Fruit fly (Drosophila melanogaster) whole organism, embryonic: Measurements from ENCODE around the gene CG31538.
A peak's percentile ranks its signal among the peaks of the same experiment; 100 is the strongest.

ENCODE experiments used
- Ada2b ChIP-seq: fragments of 200-800 bp; sonication (Bioruptor generic); IDR thresholded peaks from 2 replicates; pipeline ENCODE4 v1.3.6; 2022; ENCODE audit warnings: missing biosample characterization, missing genetic modification characterization
- Atf3 ChIP-seq: fragments of 200-800 bp; sonication (Bioruptor generic); optimal IDR thresholded peaks from 3 replicates; lab custom pipeline; 2016; ENCODE audit warnings: missing biosample characterization, missing genetic modification characterization
- BtbVII ChIP-seq: fragments of 200-800 bp; sonication (Bioruptor generic); optimal IDR thresholded peaks from 3 replicates; lab custom pipeline; 2017; ENCODE audit warnings: missing biosample characterization, mild to moderate bottlenecking, missing genetic modification characterization
- C15 ChIP-seq: fragments of 200-800 bp; sonication (Bioruptor generic); IDR thresholded peaks from 3 replicates; pipeline ENCODE4 v1.3.6; 2022; ENCODE audit warnings: missing biosample characterization, missing genetic modification characterization
- CG11695 ChIP-seq: fragments of 200-800 bp; sonication (Bioruptor generic); IDR thresholded peaks from 3 replicates; pipeline ENCODE4 v1.3.6; 2022; ENCODE audit warnings: missing biosample characterization, missing genetic modification characterization
- CG11723 ChIP-seq: fragments of 200-800 bp; sonication (Bioruptor generic); optimal IDR thresholded peaks from 2 replicates; lab custom pipeline; 2017; ENCODE audit warnings: missing biosample characterization, mild to moderate bottlenecking, missing genetic modification characterization
- CG12236 ChIP-seq: fragments of 200-800 bp; sonication (Bioruptor generic); optimal IDR thresholded peaks from 2 replicates; lab custom pipeline; 2016; ENCODE audit warnings: missing biosample characterization, missing genetic modification characterization
- CG13624 ChIP-seq: fragments of 200-800 bp; sonication (Bioruptor generic); optimal IDR thresholded peaks from 2 replicates; lab custom pipeline; 2016; ENCODE audit warnings: missing biosample characterization, missing genetic modification characterization
- CG14965 ChIP-seq: fragments of 200-800 bp; sonication (Bioruptor generic); optimal IDR thresholded peaks from 2 replicates; lab custom pipeline; 2016; ENCODE audit warnings: missing biosample characterization, missing genetic modification characterization, borderline replicate concordance
- CG1647 ChIP-seq: fragments of 200-800 bp; sonication (Bioruptor generic); optimal IDR thresholded peaks from 3 replicates; lab custom pipeline; 2016; ENCODE audit warnings: missing biosample characterization, missing genetic modification characterization
- CG17361 ChIP-seq: fragments of 200-800 bp; sonication (Bioruptor generic); IDR thresholded peaks from 3 replicates; pipeline ENCODE4 v1.3.6; 2022; ENCODE audit warnings: missing biosample characterization, missing genetic modification characterization
- CG18011 ChIP-seq: fragments of 200-800 bp; sonication (Bioruptor generic); optimal IDR thresholded peaks from 2 replicates; lab custom pipeline; 2017; ENCODE audit warnings: missing biosample characterization, missing genetic modification characterization, mild to moderate bottlenecking, moderate library complexity, missing genotype
- CG30431 ChIP-seq: fragments of 200-800 bp; sonication (Bioruptor generic); optimal IDR thresholded peaks from 2 replicates; lab custom pipeline; 2017; ENCODE audit warnings: missing biosample characterization, missing genetic modification characterization
- CG31388 ChIP-seq: fragments of 200-800 bp; sonication (Bioruptor generic); optimal IDR thresholded peaks from 2 replicates; lab custom pipeline; 2016; ENCODE audit warnings: missing biosample characterization, missing genetic modification characterization
- CG33557 ChIP-seq: fragments of 200-800 bp; sonication (Bioruptor generic); optimal IDR thresholded peaks from 2 replicates; lab custom pipeline; 2019; ENCODE audit warnings: missing biosample characterization, mild to moderate bottlenecking, missing genetic modification characterization, moderate library complexity
- CG3838 ChIP-seq: fragments of 200-800 bp; sonication (Bioruptor generic); optimal IDR thresholded peaks from 3 replicates; lab custom pipeline; 2016; ENCODE audit warnings: missing biosample characterization, missing genetic modification characterization
- CG6254 ChIP-seq: fragments of 200-800 bp; sonication (Bioruptor generic); optimal IDR thresholded peaks from 3 replicates; lab custom pipeline; 2017; ENCODE audit warnings: mild to moderate bottlenecking, missing biosample characterization, missing genetic modification reagents, missing genetic modification characterization
- CG6272 ChIP-seq: fragments of 200-800 bp; sonication (Bioruptor generic); IDR thresholded peaks from 2 replicates; pipeline ENCODE4 v1.3.6; 2022; ENCODE audit warnings: missing biosample characterization, missing genetic modification characterization
- CG6813 ChIP-seq: fragments of 200-800 bp; sonication (Bioruptor generic); optimal IDR thresholded peaks from 2 replicates; lab custom pipeline; 2017; ENCODE audit warnings: missing biosample characterization, missing genetic modification characterization, mild to moderate bottlenecking, moderate library complexity, missing genetic modification reagents
- CG6854 ChIP-seq: fragments of 200-800 bp; sonication (Bioruptor generic); optimal IDR thresholded peaks from 3 replicates; lab custom pipeline; 2017; ENCODE audit warnings: missing biosample characterization, mild to moderate bottlenecking, missing genetic modification characterization
- CG8359 ChIP-seq: fragments of 200-800 bp; sonication (Bioruptor generic); optimal IDR thresholded peaks from 2 replicates; lab custom pipeline; 2017; ENCODE audit warnings: missing biosample characterization, mild to moderate bottlenecking, missing genetic modification characterization, borderline replicate concordance
- CG9437 ChIP-seq: fragments of 200-800 bp; sonication (Bioruptor generic); optimal IDR thresholded peaks from 2 replicates; lab custom pipeline; 2018; ENCODE audit warnings: missing biosample characterization, mild to moderate bottlenecking, missing genetic modification characterization
- CG9932 ChIP-seq: fragments of 200-800 bp; sonication (Bioruptor generic); IDR thresholded peaks from 2 replicates; pipeline ENCODE4 v1.3.6; 2022; ENCODE audit warnings: missing biosample characterization, missing genetic modification characterization
- CoRest ChIP-seq: fragments of 200-800 bp; sonication (Bioruptor generic); optimal IDR thresholded peaks from 3 replicates; lab custom pipeline; 2018; ENCODE audit warnings: missing biosample characterization, mild to moderate bottlenecking, missing genetic modification characterization, moderate library complexity
- D19B ChIP-seq: fragments of 200-800 bp; sonication (Bioruptor generic); optimal IDR thresholded peaks from 2 replicates; lab custom pipeline; 2017; ENCODE audit warnings: missing biosample characterization, mild to moderate bottlenecking, missing genetic modification characterization
- Deaf1 ChIP-seq: fragments of 200-800 bp; optimal IDR thresholded peaks from 3 replicates; lab custom pipeline; 2019; ENCODE audit warnings: missing biosample characterization, mild to moderate bottlenecking, missing genetic modification characterization, moderate library complexity
- Hmx ChIP-seq: fragments of 200-800 bp; sonication (Bioruptor generic); optimal IDR thresholded peaks from 2 replicates; lab custom pipeline; 2016; ENCODE audit warnings: missing biosample characterization, missing genetic modification characterization
- Kr ChIP-seq: fragments of 200-800 bp; sonication (Bioruptor generic); optimal IDR thresholded peaks from 2 replicates; lab custom pipeline; 2017; ENCODE audit warnings: missing biosample characterization, mild to moderate bottlenecking, missing genetic modification characterization
- Lpt ChIP-seq: fragments of >200 bp; optimal IDR thresholded peaks from 2 replicates; lab custom pipeline; 2018; ENCODE audit warnings: missing biosample characterization, missing genetic modification characterization
- NFAT ChIP-seq: fragments of 200-800 bp; sonication (Bioruptor generic); IDR thresholded peaks from 2 replicates; pipeline ENCODE4 v1.3.6; 2022; ENCODE audit warnings: missing biosample characterization, missing genetic modification characterization
- Ravus ChIP-seq: fragments of 200-800 bp; sonication (Bioruptor generic); IDR thresholded peaks from 2 replicates; pipeline ENCODE4 v1.3.6; 2022; ENCODE audit warnings: missing biosample characterization, missing genetic modification characterization
- Sry-δ ChIP-seq: fragments of 200-800 bp; sonication (Bioruptor generic); optimal IDR thresholded peaks from 2 replicates; lab custom pipeline; 2016; ENCODE audit warnings: missing biosample characterization, missing genetic modification characterization
- aop ChIP-seq: fragments of 200-800 bp; sonication (Bioruptor generic); IDR thresholded peaks from 2 replicates; pipeline ENCODE4 v1.3.6; 2022; ENCODE audit warnings: missing biosample characterization, missing genetic modification characterization
- bowl ChIP-seq: fragments of 200-800 bp; sonication (Bioruptor generic); IDR thresholded peaks from 2 replicates; pipeline ENCODE4 v1.3.6; 2022; ENCODE audit warnings: missing biosample characterization, missing genetic modification characterization
- ci ChIP-seq: fragments of 200-800 bp; sonication (Bioruptor generic); IDR thresholded peaks from 3 replicates; pipeline ENCODE4 v1.3.6; 2022; ENCODE audit warnings: missing biosample characterization, missing genetic modification characterization
- dati ChIP-seq: fragments of 200-800 bp; sonication (Bioruptor generic); IDR thresholded peaks from 2 replicates; pipeline ENCODE4 v1.3.6; 2022; ENCODE audit warnings: missing biosample characterization, missing genetic modification characterization
- ewg ChIP-seq: fragments of 200-800 bp; sonication (Bioruptor generic); optimal IDR thresholded peaks from 3 replicates; lab custom pipeline; 2017; ENCODE audit warnings: mild to moderate bottlenecking, missing biosample characterization, missing genetic modification reagents, missing genetic modification characterization
- ham ChIP-seq: fragments of 200-800 bp; sonication (Bioruptor generic); IDR thresholded peaks from 2 replicates; pipeline ENCODE4 v1.3.6; 2022; ENCODE audit warnings: missing biosample characterization, missing genetic modification characterization
- klu ChIP-seq: fragments of 200-800 bp; sonication (Bioruptor generic); IDR thresholded peaks from 2 replicates; pipeline ENCODE4 v1.3.6; 2022; ENCODE audit warnings: missing biosample characterization, missing genetic modification characterization
- pan ChIP-seq, 4 experiments: fragments of >200 bp in 3 of 4; fragments of 200-800 bp in 1 of 4; sonication (Bioruptor generic) in 1 of 4; optimal IDR thresholded peaks in 3 of 4; IDR thresholded peaks in 1 of 4; 2 replicates each; pipeline versions ENCODE4 v1.3.6 to Lab custom; 2017 to 2022; ENCODE audit warnings: missing biosample characterization in 2 of 4, missing genetic modification characterization in 2 of 4, mixed read lengths in 1 of 4
- pzg ChIP-seq: fragments of 200-800 bp; sonication (Bioruptor generic); optimal IDR thresholded peaks from 3 replicates; lab custom pipeline; 2018; ENCODE audit warnings: missing biosample characterization, mild to moderate bottlenecking, missing genetic modification characterization, moderate library complexity
- ssp ChIP-seq: fragments of 200-800 bp; sonication (Bioruptor generic); IDR thresholded peaks from 2 replicates; pipeline ENCODE4 v1.3.6; 2022; ENCODE audit warnings: missing biosample characterization, missing genetic modification characterization
- stc ChIP-seq: fragments of 200-800 bp; sonication (Bioruptor generic); IDR thresholded peaks from 2 replicates; pipeline ENCODE4 v1.3.6; 2022; ENCODE audit warnings: missing biosample characterization, missing genetic modification characterization
- stwl ChIP-seq: fragments of 200-800 bp; sonication (Bioruptor generic); optimal IDR thresholded peaks from 3 replicates; lab custom pipeline; 2018; ENCODE audit warnings: missing biosample characterization, mild to moderate bottlenecking, missing genetic modification characterization, moderate library complexity
- unpg ChIP-seq: fragments of 200-800 bp; sonication (Bioruptor generic); optimal IDR thresholded peaks from 3 replicates; lab custom pipeline; 2018; ENCODE audit warnings: missing biosample characterization, mild to moderate bottlenecking, missing genetic modification characterization, moderate library complexity
- vfl ChIP-seq: fragments of 200-800 bp; sonication (Bioruptor generic); optimal IDR thresholded peaks from 2 replicates; lab custom pipeline; 2016; ENCODE audit warnings: missing biosample characterization, missing genetic modification characterization
- wdn ChIP-seq: fragments of 200-800 bp; sonication (Bioruptor generic); IDR thresholded peaks from 2 replicates; pipeline ENCODE4 v1.3.6; 2022; ENCODE audit warnings: missing biosample characterization, missing genetic modification characterization
- wor ChIP-seq: fragments of 200-800 bp; sonication (Bioruptor generic); IDR thresholded peaks from 2 replicates; pipeline ENCODE4 v1.3.6; 2022; ENCODE audit warnings: missing biosample characterization, missing genetic modification characterization
- zen ChIP-seq: fragments of 200-800 bp; sonication (Bioruptor generic); optimal IDR thresholded peaks from 3 replicates; lab custom pipeline; 2018; ENCODE audit warnings: missing biosample characterization, mild to moderate bottlenecking, missing genetic modification characterization, moderate library complexity

The CG31538 gene

dm6 chr3R:5264251-5265098, 13.2 kb downstream of the CG31538 start (continued):
- TF ChIP-seq Ravus (GFP tag; lab: Robert Waterston, UW): no peak
- peak; percentile 33 for TF ChIP-seq CG6854 (GFP tag; lab: Kevin White, UChicago)
- peak; percentile 15 for TF ChIP-seq CG11723 (GFP tag; lab: Kevin White, UChicago)
- no peak for TF ChIP-seq Hmx (GFP tag; lab: Kevin White, UChicago)
- TF ChIP-seq stwl (tag; lab: Kevin White, UChicago): no peak
- no peak for TF ChIP-seq zen (tag; lab: Kevin White, UChicago)
- no peak for TF ChIP-seq CG6254 (GFP tag; lab: Kevin White, UChicago)
- no peak for TF ChIP-seq CG9932 (GFP tag; lab: Robert Waterston, UW)
- TF ChIP-seq Lpt (GFP tag; lab: Kevin White, UChicago): no peak
- peak; percentile 64 for TF ChIP-seq CoRest (tag; lab: Kevin White, UChicago)
- no peak for TF ChIP-seq CG6813
- TF ChIP-seq CG33557 (GFP tag; lab: Kevin White, UChicago): peak; percentile 37
- TF ChIP-seq bowl (GFP tag; lab: Robert Waterston, UW): no peak
- no peak for TF ChIP-seq klu
- no peak for TF ChIP-seq NFAT
- peak; percentile 26 for TF ChIP-seq unpg
- TF ChIP-seq CG30431: no peak
- no peak for TF ChIP-seq C15 (GFP tag; lab: Robert Waterston, UW)
- peak; percentile 72; the same call in 2 of the 3 replicates for TF ChIP-seq CG17361 (GFP tag; lab: Robert Waterston, UW)
- TF ChIP-seq pan (optimal IDR thresholded peaks at IDR 0.05; lab: Kevin White, UChicago): no peak
- TF ChIP-seq pan (GFP tag; optimal IDR thresholded peaks at IDR 0.05 in 1 of 2, IDR thresholded peaks at IDR 0.05 in 1 of 2): peak in 1 of 2 experiments; percentile 17
- TF ChIP-seq CG11695 (GFP tag; lab: Robert Waterston, UW): no peak
- TF ChIP-seq Atf3 (GFP tag; lab: Kevin White, UChicago): no peak
- TF ChIP-seq pzg: no peak
- no peak for TF ChIP-seq CG3838
- TF ChIP-seq CG13624: peak; percentile 36
- no peak for TF ChIP-seq CG6272 (GFP tag; lab: Robert Waterston, UW)
- peak; percentile 98 for TF ChIP-seq Deaf1 (tag; lab: Kevin White, UChicago)
- no peak for TF ChIP-seq ssp (GFP tag; lab: Robert Waterston, UW)
- TF ChIP-seq wdn: no peak
- TF ChIP-seq CG12236 (GFP tag; lab: Kevin White, UChicago): no peak
- no peak for TF ChIP-seq ham (GFP tag; lab: Robert Waterston, UW)
- no peak for TF ChIP-seq aop
- TF ChIP-seq wor: no peak
- peak; percentile 39 for TF ChIP-seq D19B (GFP tag; lab: Kevin White, UChicago)
- TF ChIP-seq CG31388 (GFP tag; lab: Kevin White, UChicago): no peak
- no peak for TF ChIP-seq stc
- TF ChIP-seq BtbVII (GFP tag; lab: Kevin White, UChicago): peak; percentile 59
- TF ChIP-seq Ada2b (GFP tag; lab: Robert Waterston, UW): no peak
- no peak for TF ChIP-seq vfl
- TF ChIP-seq CG8359: no peak
- TF ChIP-seq dati (GFP tag; lab: Robert Waterston, UW): no peak
- TF ChIP-seq ci (GFP tag; lab: Robert Waterston, UW): peak; percentile 65
- peak; percentile 65 for TF ChIP-seq CG9437
- peak; percentile 16 for TF ChIP-seq Sry-δ (GFP tag; lab: Kevin White, UChicago)
- TF ChIP-seq Kr: no peak
- no peak for TF ChIP-seq CG18011 (GFP tag; lab: Kevin White, UChicago)
- TF ChIP-seq CG14965: no peak
- TF ChIP-seq ewg (GFP tag; lab: Kevin White, UChicago): no peak
- no peak for TF ChIP-seq CG1647
